Fruit fly (Drosophila melanogaster): ENCODE results near the gene CG6683.

Gene CG6683

DNA sequence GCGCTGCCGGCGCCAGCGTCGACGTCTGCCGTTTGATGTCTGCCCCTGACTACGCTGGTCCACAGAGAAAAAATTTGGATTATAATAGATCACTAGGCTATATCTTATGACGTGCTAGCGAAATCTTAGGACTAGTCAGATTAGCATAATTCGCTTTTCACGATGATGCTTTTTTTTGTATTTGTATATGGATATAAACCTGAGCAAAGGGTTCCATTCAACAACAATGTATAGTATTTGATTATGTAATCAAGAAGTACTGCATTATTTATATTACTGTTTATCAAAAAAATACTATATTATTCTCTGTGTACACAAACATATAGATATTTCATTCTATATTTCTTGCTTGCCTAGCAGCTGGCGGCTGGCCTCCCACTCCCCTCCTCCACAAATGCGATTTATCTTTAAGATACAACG, 32.4 kb upstream of the CG6683 start (continued):
- TF ChIP-seq CG11695 (GFP tag; IDR thresholded peaks at IDR 0.05) (peak; percentile 89), Hr51 (GFP tag; optimal IDR thresholded peaks at IDR 0.05) (peak; percentile 71 to 91), Dfd (GFP tag; optimal IDR thresholded peaks at IDR 0.05) (no peak), CG3726 (GFP tag; IDR thresholded peaks at IDR 0.05) (peak; percentile 79; the same call in 1 of the 3 replicates), nerfin-2 (GFP tag; IDR thresholded peaks at IDR 0.05; ENCODE audit: partially characterized antibody) (no peak), CG1603 (tag; optimal IDR thresholded peaks at IDR 0.05) (peak; percentile 52), trh (GFP tag; optimal IDR thresholded peaks at IDR 0.05) (peak; percentile 72), CG11723 (GFP tag; optimal IDR thresholded peaks at IDR 0.05) (peak; percentile 82), CG13296 (GFP tag; optimal IDR thresholded peaks at IDR 0.05) (peak; percentile 91), fu2 (GFP tag; optimal IDR thresholded peaks at IDR 0.05) (peak; percentile 61), CG7786 (GFP tag; optimal IDR thresholded peaks at IDR 0.05) (peak; percentile 78), pan (optimal IDR thresholded peaks at IDR 0.05) (no peak), pan (GFP tag; optimal IDR thresholded peaks at IDR 0.05 in 1 of 2, IDR thresholded peaks at IDR 0.05 in 1 of 2) (peak in 1 of 2 experiments; percentile 87), run (tag; optimal IDR thresholded peaks at IDR 0.05) (peak; percentile 79), slou (GFP tag; optimal IDR thresholded peaks at IDR 0.05) (peak; percentile 56), CG4617 (GFP tag; optimal IDR thresholded peaks at IDR 0.05; ENCODE audit: borderline replicate concordance) (peak; percentile 41), kay (GFP tag; optimal IDR thresholded peaks at IDR 0.05) (peak; percentile 68), CG13775 (GFP tag; optimal IDR thresholded peaks at IDR 0.05) (peak; percentile 81), ttk (GFP tag; IDR thresholded peaks at IDR 0.05) (peak; percentile 78), CG8478 (optimal IDR thresholded peaks at IDR 0.05) (no peak), CG7372 (GFP tag; IDR thresholded peaks at IDR 0.05) (peak; percentile 90), Dp (GFP tag; optimal IDR thresholded peaks at IDR 0.05) (no peak), Adf1 (GFP tag; IDR thresholded peaks at IDR 0.05) (peak; percentile 85), tap (tag; optimal IDR thresholded peaks at IDR 0.05) (peak; percentile 79), fru (optimal IDR thresholded peaks at IDR 0.05) (no peak), Poxn (GFP tag; IDR thresholded peaks at IDR 0.05) (peak; percentile 62), grau (tag; optimal IDR thresholded peaks at IDR 0.05) (peak; percentile 91), CG13123 (GFP tag; optimal IDR thresholded peaks at IDR 0.05) (peak; percentile 73), CG13424 (tag; optimal IDR thresholded peaks at IDR 0.05) (peak; percentile 90), lilli (GFP tag; optimal IDR thresholded peaks at IDR 0.05) (peak; percentile 88), CG2678 (tag; optimal IDR thresholded peaks at IDR 0.05) (peak; percentile 95), lola (GFP tag; optimal IDR thresholded peaks at IDR 0.05) (peak in 1 of 3 experiments; percentile 76), Lhr (GFP tag; optimal IDR thresholded peaks at IDR 0.05) (peak; percentile 54), CG6254 (GFP tag; optimal IDR thresholded peaks at IDR 0.05) (peak; percentile 79), Camta (GFP tag; optimal IDR thresholded peaks at IDR 0.05) (peak; percentile 72), cas (GFP tag; IDR thresholded peaks at IDR 0.05) (peak; percentile 69), CG10366 (GFP tag; IDR thresholded peaks at IDR 0.05) (peak; percentile 63), CG8944 (GFP tag; optimal IDR thresholded peaks at IDR 0.05) (peak; percentile 66), nom (GFP tag; optimal IDR thresholded peaks at IDR 0.05) (no peak), pb (GFP tag; optimal IDR thresholded peaks at IDR 0.05) (peak; percentile 59), ara (GFP tag; IDR thresholded peaks at IDR 0.05) (peak; percentile 68), sd (tag; optimal IDR thresholded peaks at IDR 0.05) (peak; percentile 67), CG7963 (GFP tag; IDR thresholded peaks at IDR 0.05; ENCODE audit: partially characterized antibody) (no peak), CG5245 (GFP tag; optimal IDR thresholded peaks at IDR 0.05) (peak; percentile 54), Neu2 (GFP tag; optimal IDR thresholded peaks at IDR 0.05; ENCODE audit: borderline replicate concordance) (no peak), otp (GFP tag; IDR thresholded peaks at IDR 0.05) (peak; percentile 80; the same call in 2 of the 3 replicates), cad (GFP tag; optimal IDR thresholded peaks at IDR 0.05) (no peak), E2f1 (GFP tag; IDR thresholded peaks at IDR 0.05) (peak; percentile 65), CG9932 (GFP tag; IDR thresholded peaks at IDR 0.05) (peak; percentile 87), dmrt99B (tag; optimal IDR thresholded peaks at IDR 0.05) (peak; percentile 92), Dref (GFP tag; IDR thresholded peaks at IDR 0.05) (no peak)
